Worm (Caenorhabditis elegans) whole organism, L4 larva: ENCODE measurements around the gene F46F5.14.

ENCODE experiments used
- D1046.2 ChIP-seq: fragments of 200-800 bp; sonication (Bioruptor generic); IDR thresholded peaks from 2 replicates; pipeline ENCODE4 v1.3.6; 2022; ENCODE audit warnings: missing genetic modification characterization, missing compliant biosample characterization
- F10B5.3 ChIP-seq: sonication (generic microtip); optimal IDR thresholded peaks from 2 replicates; lab custom pipeline; 2016; ENCODE audit warnings: mild to moderate bottlenecking, missing genetic modification characterization, missing compliant biosample characterization
- F26F4.8 ChIP-seq: fragments of 200-800 bp; sonication (Bioruptor generic); conservative IDR thresholded peaks from 2 replicates; pipeline ENCODE4 v1.3.6; 2022; ENCODE audit warnings: missing genetic modification characterization, missing compliant biosample characterization
- F44E2.7 ChIP-seq: fragments of 200-800 bp; sonication (Bioruptor generic); IDR thresholded peaks from 2 replicates; pipeline ENCODE4 v2.1.2; 2022; ENCODE audit warnings: missing genetic modification characterization, missing compliant biosample characterization
- F49E8.2 ChIP-seq: sonication (generic microtip); optimal IDR thresholded peaks from 2 replicates; lab custom pipeline; 2016; ENCODE audit warnings: missing compliant biosample characterization, mild to moderate bottlenecking, missing genetic modification characterization, borderline replicate concordance
- R02D3.7 ChIP-seq: fragments of 150-350 bp; sonication (generic microtip); optimal IDR thresholded peaks from 3 replicates; lab custom pipeline; 2014; ENCODE audit warnings: missing biosample characterization, missing genetic modification characterization
- T20F7.1 ChIP-seq: fragments of 200-800 bp; sonication (Bioruptor generic); optimal IDR thresholded peaks from 2 replicates; lab custom pipeline; 2018; ENCODE audit warnings: mild to moderate bottlenecking, missing genetic modification characterization, missing compliant biosample characterization
- Y105C5A.15 ChIP-seq: fragments of 200-800 bp; sonication (Bioruptor generic); IDR thresholded peaks from 2 replicates; pipeline ENCODE4 v1.3.6; 2022; ENCODE audit warnings: missing genetic modification characterization, missing compliant biosample characterization
- Y48G9A.11 ChIP-seq: fragments of 200-800 bp; sonication (Bioruptor generic); IDR thresholded peaks from 2 replicates; pipeline ENCODE4 v1.3.6; 2022; ENCODE audit warnings: missing genetic modification reagents, missing genetic modification characterization, missing compliant biosample characterization
- ZK337.2 ChIP-seq: fragments of 200-800 bp; sonication (Bioruptor generic); IDR thresholded peaks from 2 replicates; pipeline ENCODE4 v1.3.6; 2022; ENCODE audit warnings: missing genetic modification reagents, missing genetic modification characterization, missing compliant biosample characterization
- ZK546.5 ChIP-seq, 2 experiments: sonication (generic microtip); optimal IDR thresholded peaks; 2 replicates each; lab custom pipeline; 2017; ENCODE audit warnings: missing biosample characterization in 2 of 2, missing genetic modification characterization in 2 of 2
- aha-1 ChIP-seq: fragments of 150-350 bp; peaks from one replicate; lab custom pipeline; 2014; ENCODE audit warnings: missing biosample characterization, missing genetic modification characterization
- ceh-20 ChIP-seq: fragments of 200-800 bp; sonication (Bioruptor generic); IDR thresholded peaks from 2 replicates; pipeline ENCODE4 v1.3.6; 2022; ENCODE audit warnings: missing genetic modification reagents, missing genetic modification characterization, missing compliant biosample characterization
- ceh-28 ChIP-seq: fragments of 150-350 bp; optimal IDR thresholded peaks from 2 replicates; lab custom pipeline; 2014; ENCODE audit warnings: missing biosample characterization, missing genetic modification reagents, missing genetic modification characterization
- ceh-32 ChIP-seq: sonication (generic microtip); optimal IDR thresholded peaks from 2 replicates; lab custom pipeline; 2016; ENCODE audit warnings: mild to moderate bottlenecking, missing genetic modification characterization, missing compliant biosample characterization; ENCODE audit not compliant: poor library complexity
- ceh-62 ChIP-seq: sonication (generic microtip); optimal IDR thresholded peaks from 2 replicates; lab custom pipeline; 2017; ENCODE audit warnings: missing biosample characterization, missing genetic modification characterization
- ces-1 ChIP-seq: fragments of 150-350 bp; sonication (generic microtip); optimal IDR thresholded peaks from 4 replicates; lab custom pipeline; 2014; ENCODE audit warnings: missing biosample characterization, missing genetic modification reagents, missing genetic modification characterization
- cey-2 ChIP-seq: sonication (generic microtip); optimal IDR thresholded peaks from 3 replicates; lab custom pipeline; 2017; ENCODE audit warnings: missing genetic modification characterization, mild to moderate bottlenecking, missing compliant biosample characterization, antibody characterized with exemption, borderline replicate concordance; ENCODE audit not compliant: insufficient read depth
- daf-19 ChIP-seq: fragments of 200-800 bp; sonication (Bioruptor generic); conservative IDR thresholded peaks from 2 replicates; pipeline ENCODE4 v1.3.6; 2022; ENCODE audit warnings: missing genetic modification characterization, missing compliant biosample characterization
- dmd-6 ChIP-seq: fragments of 200-800 bp; sonication (Bioruptor generic); IDR thresholded peaks from 2 replicates; pipeline ENCODE4 v1.3.6; 2022; ENCODE audit warnings: missing genetic modification reagents, missing genetic modification characterization, missing compliant biosample characterization
- dmd-8 ChIP-seq: fragments of 200-800 bp; sonication (Bioruptor generic); IDR thresholded peaks from 2 replicates; pipeline ENCODE4 v1.3.6; 2022; ENCODE audit warnings: missing genetic modification characterization, missing compliant biosample characterization
- dmd-9 ChIP-seq: fragments of 200-800 bp; sonication (Bioruptor generic); IDR thresholded peaks from 2 replicates; pipeline ENCODE4 v1.3.6; 2022; ENCODE audit warnings: missing genetic modification reagents, missing genetic modification characterization, missing compliant biosample characterization
- fkh-10 ChIP-seq: fragments of 150-350 bp; optimal IDR thresholded peaks from 2 replicates; lab custom pipeline; 2014; ENCODE audit warnings: missing biosample characterization, missing genetic modification reagents, missing genetic modification characterization
- fos-1 ChIP-seq: fragments of 150-350 bp; optimal IDR thresholded peaks from 2 replicates; lab custom pipeline; 2014; ENCODE audit warnings: missing biosample characterization, missing genetic modification characterization
- hif-1 ChIP-seq, 2 experiments: sonication (generic microtip); optimal IDR thresholded peaks; 2 replicates each; lab custom pipeline; 2016 to 2017; ENCODE audit warnings: missing compliant biosample characterization in 2 of 2, missing genetic modification characterization in 2 of 2, missing genetic modification reagents in 2 of 2, missing genotype in 2 of 2, mild to moderate bottlenecking in 1 of 2
- hmg-1.1 ChIP-seq: fragments of 200-800 bp; sonication (Bioruptor generic); IDR thresholded peaks from 2 replicates; pipeline ENCODE4 v1.3.6; 2022; ENCODE audit warnings: missing genetic modification reagents, missing genetic modification characterization, missing compliant biosample characterization
- jun-1 ChIP-seq: fragments of 150-350 bp; optimal IDR thresholded peaks from 2 replicates; lab custom pipeline; 2014; ENCODE audit warnings: missing biosample characterization, missing genetic modification reagents, missing genetic modification characterization
- lin-13 ChIP-seq: fragments of 150-350 bp; optimal IDR thresholded peaks from 2 replicates; lab custom pipeline; 2014; ENCODE audit warnings: missing biosample characterization, missing genetic modification reagents, missing genetic modification characterization
- lin-38 ChIP-seq: fragments of 200-800 bp; sonication (Bioruptor generic); IDR thresholded peaks from 2 replicates; pipeline ENCODE4 v1.3.6; 2022; ENCODE audit warnings: missing genetic modification reagents, missing genetic modification characterization, missing compliant biosample characterization
- lsy-2 ChIP-seq, 2 experiments: fragments of 150-350 bp in 1 of 2; sonication (generic microtip) in 1 of 2; optimal IDR thresholded peaks; 2 replicates each; lab custom pipeline; 2014 to 2017; ENCODE audit warnings: missing biosample characterization in 2 of 2, missing genetic modification characterization in 2 of 2
- madf-9 ChIP-seq: fragments of 200-800 bp; sonication (Bioruptor generic); conservative IDR thresholded peaks from 2 replicates; pipeline ENCODE4 v1.3.6; 2022; ENCODE audit warnings: missing genetic modification reagents, missing genetic modification characterization, missing compliant biosample characterization
- mdl-1 ChIP-seq, 2 experiments: fragments of 150-350 bp in 1 of 2; sonication (generic microtip) in 1 of 2; optimal IDR thresholded peaks; 2 replicates each; lab custom pipeline; 2014 to 2017; ENCODE audit warnings: missing biosample characterization in 2 of 2, missing genetic modification characterization in 2 of 2
- mes-2 ChIP-seq: sonication (generic microtip); optimal IDR thresholded peaks from 2 replicates; lab custom pipeline; 2016; ENCODE audit warnings: missing genotype, mild to moderate bottlenecking, missing genetic modification characterization, missing compliant biosample characterization; ENCODE audit not compliant: poor library complexity, severe bottlenecking
- nhr-10 ChIP-seq: fragments of 150-350 bp; optimal IDR thresholded peaks from 2 replicates; lab custom pipeline; 2014; ENCODE audit warnings: missing biosample characterization, missing genetic modification characterization
- nhr-111 ChIP-seq: fragments of 200-800 bp; sonication (Bioruptor generic); optimal IDR thresholded peaks from 2 replicates; lab custom pipeline; 2018; ENCODE audit warnings: mild to moderate bottlenecking, missing genetic modification characterization, missing compliant biosample characterization
- nhr-237 ChIP-seq: sonication (generic microtip); optimal IDR thresholded peaks from 2 replicates; lab custom pipeline; 2017; ENCODE audit warnings: missing biosample characterization, missing genetic modification characterization
- nhr-25 ChIP-seq: sonication (generic microtip); optimal IDR thresholded peaks from 2 replicates; lab custom pipeline; 2017; ENCODE audit warnings: missing genetic modification characterization, mild to moderate bottlenecking, missing compliant biosample characterization, antibody characterized with exemption, moderate library complexity, borderline replicate concordance; ENCODE audit not compliant: insufficient read depth
- nhr-28 ChIP-seq: fragments of 150-350 bp; optimal IDR thresholded peaks from 2 replicates; lab custom pipeline; 2014; ENCODE audit warnings: missing biosample characterization, missing genetic modification characterization
- nhr-42 ChIP-seq: fragments of 200-800 bp; sonication (Bioruptor generic); IDR thresholded peaks from 2 replicates; pipeline ENCODE4 v1.3.6; 2022; ENCODE audit warnings: missing genetic modification characterization, missing compliant biosample characterization
- nhr-48 ChIP-seq: sonication (generic microtip); optimal IDR thresholded peaks from 2 replicates; lab custom pipeline; 2016; ENCODE audit warnings: mild to moderate bottlenecking, missing genetic modification characterization, missing compliant biosample characterization
- nhr-6 ChIP-seq: fragments of 150-350 bp; optimal IDR thresholded peaks from 2 replicates; lab custom pipeline; 2014; ENCODE audit warnings: missing biosample characterization, missing genetic modification characterization
- pha-4 ChIP-seq, 2 experiments: fragments of 150-350 bp in 1 of 2; fragments of 200-800 bp in 1 of 2; sonication (Bioruptor generic) in 1 of 2; IDR thresholded peaks in 1 of 2; optimal IDR thresholded peaks in 1 of 2; 2 replicates each; pipeline versions ENCODE4 v1.3.6 to Lab custom; 2014 to 2022; ENCODE audit warnings: missing genetic modification characterization in 2 of 2, missing genetic modification reagents in 2 of 2, missing biosample characterization in 1 of 2, missing compliant biosample characterization in 1 of 2
- php-3 ChIP-seq: fragments of 200-800 bp; sonication (Bioruptor generic); IDR thresholded peaks from 2 replicates; pipeline ENCODE4 v1.3.6; 2022; ENCODE audit warnings: missing genetic modification reagents, missing genetic modification characterization, missing compliant biosample characterization
- rbr-2 ChIP-seq: sonication (generic microtip); optimal IDR thresholded peaks from 2 replicates; lab custom pipeline; 2016; ENCODE audit warnings: missing genotype, missing genetic modification characterization, missing compliant biosample characterization
- saeg-2 ChIP-seq: fragments of 200-800 bp; sonication (Bioruptor generic); IDR thresholded peaks from 2 replicates; pipeline ENCODE4 v1.3.6; 2022; ENCODE audit warnings: missing genetic modification reagents, missing genetic modification characterization, missing compliant biosample characterization
- sdz-12 ChIP-seq: fragments of 200-800 bp; sonication (Bioruptor generic); optimal IDR thresholded peaks from 2 replicates; lab custom pipeline; 2018; ENCODE audit warnings: mild to moderate bottlenecking, missing genetic modification characterization, missing compliant biosample characterization
- set-16 ChIP-seq: fragments of 200-800 bp; sonication (Bioruptor generic); IDR thresholded peaks from 2 replicates; pipeline ENCODE4 v1.3.6; 2022; ENCODE audit warnings: missing genetic modification reagents, missing genetic modification characterization, missing compliant biosample characterization
- tra-1 ChIP-seq: fragments of 200-800 bp; sonication (Bioruptor generic); IDR thresholded peaks from 2 replicates; pipeline ENCODE4 v1.3.6; 2022; ENCODE audit warnings: missing genetic modification reagents, missing genetic modification characterization, missing compliant biosample characterization
- zfp-2 ChIP-seq: sonication (generic microtip); optimal IDR thresholded peaks from 2 replicates; lab custom pipeline; 2016; ENCODE audit warnings: mild to moderate bottlenecking, missing genetic modification characterization, missing compliant biosample characterization
- ztf-11 ChIP-seq: fragments of 150-350 bp; optimal IDR thresholded peaks from 2 replicates; lab custom pipeline; 2014; ENCODE audit warnings: missing biosample characterization, missing genetic modification characterization
- ztf-7 ChIP-seq: fragments of 150-350 bp; optimal IDR thresholded peaks from 2 replicates; lab custom pipeline; 2014; ENCODE audit warnings: missing biosample characterization, missing genetic modification characterization

F46F5.14 gene

DNA sequence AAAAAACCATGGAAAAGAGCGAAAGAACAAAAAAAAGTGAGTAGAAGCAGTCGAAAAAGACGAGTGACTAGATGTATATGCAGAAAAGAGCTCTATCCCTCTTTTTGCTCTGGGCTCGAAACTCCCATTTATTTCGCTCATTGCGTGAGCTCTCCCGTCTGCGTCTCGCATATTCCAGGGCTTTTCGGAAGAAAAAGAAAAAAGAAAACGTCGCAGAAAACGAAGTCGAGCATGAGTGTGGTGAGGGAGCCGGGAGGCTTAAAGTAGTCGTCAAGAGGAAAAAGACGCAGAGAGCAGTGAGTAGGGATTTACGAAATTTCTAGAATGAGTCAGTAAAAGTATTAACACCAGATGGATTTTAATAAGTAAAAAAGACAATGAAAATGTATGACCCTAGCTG lies 40.0 kb upstream of the F46F5.14 start:
- no peak for TF ChIP-seq nhr-10 (tag; lab: Kevin White, UChicago)
- no peak for TF ChIP-seq ZK546.5 (tag; optimal IDR thresholded peaks at IDR 0.05; lab: Kevin White, UChicago)
- TF ChIP-seq lsy-2 (tag; optimal IDR thresholded peaks at IDR 0.05; lab: Kevin White, UChicago): peak; percentile 42 to 45
- TF ChIP-seq F26F4.8 (GFP tag; lab: Robert Waterston, UW): no peak
- TF ChIP-seq nhr-6 (tag; lab: Kevin White, UChicago): no peak
- TF ChIP-seq ztf-11 (tag; lab: Kevin White, UChicago): no peak
- no peak for TF ChIP-seq zfp-2
- TF ChIP-seq dmd-8 (GFP tag; lab: Robert Waterston, UW): no peak
- TF ChIP-seq ceh-28: no peak
- TF ChIP-seq daf-19: no peak
- TF ChIP-seq hmg-1.1 (GFP tag; lab: Robert Waterston, UW): peak; percentile 64
- no peak for TF ChIP-seq nhr-111 (GFP tag; lab: Kevin White, UChicago)
- TF ChIP-seq fos-1 (tag; lab: Kevin White, UChicago): no peak
- TF ChIP-seq lin-13 (GFP tag; lab: Kevin White, UChicago): no peak
- no peak for TF ChIP-seq F44E2.7 (GFP tag; lab: Robert Waterston, UW)
- TF ChIP-seq Y48G9A.11: no peak
- TF ChIP-seq mes-2: no peak
- TF ChIP-seq jun-1: no peak
- no peak for TF ChIP-seq nhr-237 (tag; lab: Kevin White, UChicago)
- no peak for TF ChIP-seq cey-2
- peak; percentile 94 for TF ChIP-seq aha-1
- 0 out of 2 replicates have a peak, but pooled peaks have one; percentile 26 for TF ChIP-seq tra-1 (GFP tag; lab: Robert Waterston, UW)
- no peak for TF ChIP-seq sdz-12
- no peak for TF ChIP-seq T20F7.1 (GFP tag; lab: Kevin White, UChicago)
- no peak for TF ChIP-seq ceh-32 (tag; lab: Kevin White, UChicago)
- TF ChIP-seq R02D3.7: no peak
- TF ChIP-seq madf-9 (GFP tag; lab: Robert Waterston, UW): no peak
- no peak for TF ChIP-seq D1046.2 (GFP tag; lab: Robert Waterston, UW)
- no peak for TF ChIP-seq nhr-28 (tag; lab: Kevin White, UChicago)
- TF ChIP-seq nhr-42: no peak
- peak; percentile 67 for TF ChIP-seq fkh-10 (GFP tag; lab: Kevin White, UChicago)
- TF ChIP-seq saeg-2: no peak
- TF ChIP-seq pha-4 (GFP tag; IDR thresholded peaks at IDR 0.05; lab: Robert Waterston, UW): no peak
- TF ChIP-seq pha-4 (tag; optimal IDR thresholded peaks at IDR 0.05; lab: Kevin White, UChicago): no peak
- TF ChIP-seq php-3 (GFP tag; lab: Robert Waterston, UW): no peak
- TF ChIP-seq nhr-25 (tag; lab: Kevin White, UChicago): no peak
- TF ChIP-seq set-16 (GFP tag; lab: Robert Waterston, UW): no peak
- 0 out of 2 replicates have a peak, but pooled peaks have one; percentile 32 for TF ChIP-seq dmd-9 (GFP tag; lab: Robert Waterston, UW)
- TF ChIP-seq dmd-6 (GFP tag; lab: Robert Waterston, UW): no peak
- no peak for TF ChIP-seq Y105C5A.15 (GFP tag; lab: Robert Waterston, UW)
- no peak for TF ChIP-seq F49E8.2 (tag; lab: Kevin White, UChicago)
- 0 out of 2 replicates have a peak, but pooled peaks have one; percentile 48 for TF ChIP-seq ceh-20 (GFP tag; lab: Robert Waterston, UW)
- no peak for TF ChIP-seq lin-38 (GFP tag; lab: Robert Waterston, UW)
- no peak for TF ChIP-seq F10B5.3
- TF ChIP-seq ztf-7 (tag; lab: Kevin White, UChicago): no peak
- TF ChIP-seq rbr-2 (tag; lab: Kevin White, UChicago): peak; percentile 57
- TF ChIP-seq nhr-48 (tag; lab: Kevin White, UChicago): no peak
- TF ChIP-seq ceh-62 (tag; lab: Kevin White, UChicago): no peak
- TF ChIP-seq hif-1 (tag; optimal IDR thresholded peaks at IDR 0.05; lab: Kevin White, UChicago): no peak
- no peak for TF ChIP-seq ces-1 (GFP tag; lab: Kevin White, UChicago)
- TF ChIP-seq mdl-1 (tag; optimal IDR thresholded peaks at IDR 0.05; lab: Kevin White, UChicago): no peak
- TF ChIP-seq ZK337.2: no peak
